Worm (Caenorhabditis elegans) whole organism, early embryonic: ENCODE data around the gene cic-1.

Source experiments
- ceh-36 ChIP-seq: sonication (generic microtip); optimal IDR thresholded peaks from 2 replicates; lab custom pipeline; 2016; ENCODE audit warnings: missing genetic modification characterization, inconsistent platforms, missing compliant biosample characterization
- tra-4 ChIP-seq: sonication (generic microtip); optimal IDR thresholded peaks from 2 replicates; lab custom pipeline; 2017; ENCODE audit warnings: missing genetic modification characterization, missing compliant biosample characterization

- no peak for TF ChIP-seq tra-4
- no peak for TF ChIP-seq ceh-36 (tag; lab: Kevin White, UChicago)
Observed at ce11 chrIII:2418981-2419380, 18.0 kb upstream of the cic-1 start.
